Fruit fly (Drosophila melanogaster) whole organism, embryonic: ENCODE data around the gene CG1965.

ENCODE experiments used
- Asciz ChIP-seq: fragments of 200-800 bp; sonication (Bioruptor generic); optimal IDR thresholded peaks from 2 replicates; lab custom pipeline; 2017; ENCODE audit warnings: missing biosample characterization, mild to moderate bottlenecking, missing genetic modification characterization, missing genetic modification reagents
- Blimp-1 ChIP-seq: fragments of 200-800 bp; sonication (Bioruptor generic); optimal IDR thresholded peaks from 3 replicates; lab custom pipeline; 2018; ENCODE audit warnings: missing biosample characterization, missing genetic modification characterization, mild to moderate bottlenecking, moderate library complexity, missing genetic modification reagents
- BtbVII ChIP-seq: fragments of 200-800 bp; sonication (Bioruptor generic); optimal IDR thresholded peaks from 3 replicates; lab custom pipeline; 2017; ENCODE audit warnings: missing biosample characterization, mild to moderate bottlenecking, missing genetic modification characterization
- CG10959 ChIP-seq: fragments of 200-800 bp; sonication (Bioruptor generic); IDR thresholded peaks from 2 replicates; pipeline ENCODE4 v1.3.6; 2022; ENCODE audit warnings: missing biosample characterization, missing genetic modification characterization
- CG11504 ChIP-seq: fragments of 200-800 bp; sonication (Bioruptor generic); optimal IDR thresholded peaks from 3 replicates; lab custom pipeline; 2019; ENCODE audit warnings: missing biosample characterization, mild to moderate bottlenecking, missing genetic modification characterization, moderate library complexity
- CG12219 ChIP-seq: fragments of 200-800 bp; sonication (Bioruptor generic); optimal IDR thresholded peaks from 3 replicates; lab custom pipeline; 2018; ENCODE audit warnings: missing biosample characterization, mild to moderate bottlenecking, missing genetic modification characterization
- CG12942 ChIP-seq: fragments of 200-800 bp; sonication (Bioruptor generic); optimal IDR thresholded peaks from 3 replicates; lab custom pipeline; 2016; ENCODE audit warnings: missing biosample characterization, missing genetic modification characterization
- CG13123 ChIP-seq: fragments of 200-800 bp; sonication (Bioruptor generic); optimal IDR thresholded peaks from 2 replicates; lab custom pipeline; 2016; ENCODE audit warnings: missing biosample characterization, missing genetic modification characterization
- CG13624 ChIP-seq: fragments of 200-800 bp; sonication (Bioruptor generic); optimal IDR thresholded peaks from 2 replicates; lab custom pipeline; 2016; ENCODE audit warnings: missing biosample characterization, missing genetic modification characterization
- CG14860 ChIP-seq: fragments of 200-800 bp; sonication (Bioruptor generic); IDR thresholded peaks from 3 replicates; pipeline ENCODE4 v1.3.6; 2022; ENCODE audit warnings: missing biosample characterization, missing genetic modification characterization; ENCODE audit not compliant: partially characterized antibody
- CG15479 ChIP-seq: fragments of 200-800 bp; sonication (Bioruptor generic); optimal IDR thresholded peaks from 3 replicates; lab custom pipeline; 2019; ENCODE audit warnings: missing biosample characterization, mild to moderate bottlenecking, missing genetic modification characterization, moderate library complexity
- CG16863 ChIP-seq: fragments of 200-800 bp; sonication (Bioruptor generic); optimal IDR thresholded peaks from 3 replicates; lab custom pipeline; 2016; ENCODE audit warnings: missing biosample characterization, missing genetic modification characterization
- CG1832 ChIP-seq: fragments of 200-800 bp; sonication (Bioruptor generic); optimal IDR thresholded peaks from 2 replicates; lab custom pipeline; 2017; ENCODE audit warnings: missing biosample characterization, mild to moderate bottlenecking, missing genetic modification characterization, inconsistent platforms
- CG18599 ChIP-seq: fragments of 200-800 bp; sonication (Bioruptor generic); optimal IDR thresholded peaks from 3 replicates; lab custom pipeline; 2017; ENCODE audit warnings: missing biosample characterization, missing genetic modification characterization, mild to moderate bottlenecking, moderate library complexity, missing genetic modification reagents
- CG18764 ChIP-seq: fragments of 200-800 bp; sonication (Bioruptor generic); optimal IDR thresholded peaks from 3 replicates; lab custom pipeline; 2016; ENCODE audit warnings: missing biosample characterization, missing genetic modification characterization
- CG2116 ChIP-seq: fragments of 200-800 bp; sonication (Bioruptor generic); optimal IDR thresholded peaks from 3 replicates; lab custom pipeline; 2018; ENCODE audit warnings: missing biosample characterization, mild to moderate bottlenecking, missing genetic modification characterization
- CG3838 ChIP-seq: fragments of 200-800 bp; sonication (Bioruptor generic); optimal IDR thresholded peaks from 3 replicates; lab custom pipeline; 2016; ENCODE audit warnings: missing biosample characterization, missing genetic modification characterization
- CG4424 ChIP-seq: fragments of 200-800 bp; sonication (Bioruptor generic); optimal IDR thresholded peaks from 3 replicates; lab custom pipeline; 2016; ENCODE audit warnings: missing biosample characterization, missing genetic modification characterization
- CG6683 ChIP-seq: fragments of 200-800 bp; sonication (Bioruptor generic); optimal IDR thresholded peaks from 2 replicates; lab custom pipeline; 2017; ENCODE audit warnings: missing biosample characterization, mild to moderate bottlenecking, missing genetic modification characterization, missing genetic modification reagents
- CG6689 ChIP-seq: fragments of 200-800 bp; sonication (Bioruptor generic); IDR thresholded peaks from 2 replicates; pipeline ENCODE4 v1.3.6; 2022; ENCODE audit warnings: missing biosample characterization, missing genetic modification characterization
- CG6813 ChIP-seq: fragments of 200-800 bp; sonication (Bioruptor generic); optimal IDR thresholded peaks from 2 replicates; lab custom pipeline; 2017; ENCODE audit warnings: missing biosample characterization, missing genetic modification characterization, mild to moderate bottlenecking, moderate library complexity, missing genetic modification reagents
- CG7987 ChIP-seq: fragments of 200-800 bp; sonication (Bioruptor generic); optimal IDR thresholded peaks from 2 replicates; lab custom pipeline; 2018; ENCODE audit warnings: missing biosample characterization, mild to moderate bottlenecking, missing genetic modification characterization, moderate library complexity
- CG8089 ChIP-seq: fragments of 200-800 bp; sonication (Bioruptor generic); optimal IDR thresholded peaks from 3 replicates; lab custom pipeline; 2016; ENCODE audit warnings: missing biosample characterization, missing genetic modification characterization
- CG8290 ChIP-seq, 3 experiments: fragments of 200-800 bp; sonication (Bioruptor generic); optimal IDR thresholded peaks; 2 replicates each; lab custom pipeline; 2016 to 2019; ENCODE audit warnings: missing biosample characterization in 3 of 3, missing genetic modification characterization in 3 of 3, mild to moderate bottlenecking in 2 of 3, moderate library complexity in 1 of 3
- CG8924 ChIP-seq: fragments of 200-800 bp; optimal IDR thresholded peaks from 3 replicates; lab custom pipeline; 2019; ENCODE audit warnings: missing biosample characterization, mild to moderate bottlenecking, missing genetic modification characterization, moderate library complexity
- D19A ChIP-seq: fragments of 200-800 bp; optimal IDR thresholded peaks from 3 replicates; lab custom pipeline; 2019; ENCODE audit warnings: missing biosample characterization, mild to moderate bottlenecking, missing genetic modification characterization, moderate library complexity
- GATAe ChIP-seq: fragments of 200-800 bp; sonication (Bioruptor generic); conservative IDR thresholded peaks from 2 replicates; pipeline ENCODE4 v1.3.6; 2022; ENCODE audit warnings: missing biosample characterization, missing genetic modification characterization
- Hr39 ChIP-seq: fragments of >200 bp; optimal IDR thresholded peaks from 2 replicates; lab custom pipeline; 2017
- Kr ChIP-seq: fragments of 200-800 bp; sonication (Bioruptor generic); optimal IDR thresholded peaks from 2 replicates; lab custom pipeline; 2017; ENCODE audit warnings: missing biosample characterization, mild to moderate bottlenecking, missing genetic modification characterization
- NC2β ChIP-seq: fragments of 200-800 bp; sonication (Bioruptor generic); optimal IDR thresholded peaks from 2 replicates; lab custom pipeline; 2016; ENCODE audit warnings: missing biosample characterization, missing genetic modification characterization
- Pdp1 ChIP-seq, 2 experiments: fragments of 200-800 bp; sonication (Bioruptor generic); optimal IDR thresholded peaks; 3 replicates each; lab custom pipeline; 2016; ENCODE audit warnings: missing biosample characterization in 2 of 2, missing genetic modification characterization in 2 of 2, mild to moderate bottlenecking in 1 of 2, moderate library complexity in 1 of 2
- Rx ChIP-seq: fragments of 200-800 bp; sonication (Bioruptor generic); IDR thresholded peaks from 2 replicates; pipeline ENCODE4 v1.3.6; 2022; ENCODE audit warnings: missing biosample characterization, missing genetic modification characterization
- Sin3A ChIP-seq: fragments of >200 bp; optimal IDR thresholded peaks from 2 replicates; lab custom pipeline; 2018
- Trl ChIP-seq, 3 experiments: fragments of >200 bp in 2 of 3; fragments of 200-800 bp in 1 of 3; sonication (Bioruptor generic) in 1 of 3; optimal IDR thresholded peaks; 2 replicates in 1 of 3; 3 replicates in 2 of 3; lab custom pipeline; 2016 to 2017; ENCODE audit warnings: missing biosample characterization in 1 of 3, missing genetic modification characterization in 1 of 3
- ac ChIP-seq: fragments of 200-800 bp; sonication (Bioruptor generic); optimal IDR thresholded peaks from 3 replicates; lab custom pipeline; 2017; ENCODE audit warnings: missing biosample characterization, mild to moderate bottlenecking, missing genetic modification characterization
- ap ChIP-seq: fragments of 200-800 bp; sonication (Bioruptor generic); IDR thresholded peaks from 2 replicates; pipeline ENCODE4 v1.3.6; 2022; ENCODE audit warnings: missing biosample characterization, missing genetic modification characterization
- cad ChIP-seq: fragments of >200 bp; optimal IDR thresholded peaks from 2 replicates; lab custom pipeline; 2017; ENCODE audit warnings: missing biosample characterization, missing genetic modification characterization
- chn ChIP-seq: fragments of 200-800 bp; sonication (Bioruptor generic); optimal IDR thresholded peaks from 2 replicates; lab custom pipeline; 2016; ENCODE audit warnings: missing biosample characterization, missing genetic modification characterization
- crol ChIP-seq: fragments of 200-800 bp; sonication (Bioruptor generic); IDR thresholded peaks from 2 replicates; pipeline ENCODE4 v1.3.6; 2022; ENCODE audit warnings: missing biosample characterization, missing genetic modification characterization
- eyg ChIP-seq: fragments of 200-800 bp; sonication (Bioruptor generic); optimal IDR thresholded peaks from 3 replicates; lab custom pipeline; 2016; ENCODE audit warnings: missing biosample characterization, missing genetic modification characterization
- nom ChIP-seq: fragments of 200-800 bp; sonication (Bioruptor generic); optimal IDR thresholded peaks from 2 replicates; lab custom pipeline; 2017; ENCODE audit warnings: missing biosample characterization, missing genetic modification characterization, mild to moderate bottlenecking, moderate library complexity, missing genetic modification reagents
- onecut ChIP-seq: fragments of 200-800 bp; sonication (Bioruptor generic); IDR thresholded peaks from 2 replicates; pipeline ENCODE4 v1.3.6; 2022; ENCODE audit warnings: missing biosample characterization, missing genetic modification characterization
- peb ChIP-seq: fragments of 200-800 bp; sonication (Bioruptor generic); IDR thresholded peaks from 2 replicates; pipeline ENCODE4 v1.3.6; 2022; ENCODE audit warnings: missing biosample characterization, missing genetic modification characterization
- psq ChIP-seq: fragments of 200-800 bp; sonication (Bioruptor generic); optimal IDR thresholded peaks from 2 replicates; lab custom pipeline; 2017; ENCODE audit warnings: missing biosample characterization, missing genetic modification characterization
- seq ChIP-seq: fragments of 200-800 bp; sonication (Bioruptor generic); IDR thresholded peaks from 2 replicates; pipeline ENCODE4 v1.3.6; 2022; ENCODE audit warnings: missing biosample characterization, missing genetic modification characterization
- sqz ChIP-seq: fragments of 200-800 bp; sonication (Bioruptor generic); optimal IDR thresholded peaks from 3 replicates; lab custom pipeline; 2018; ENCODE audit warnings: missing biosample characterization, mild to moderate bottlenecking, missing genetic modification characterization
- trem ChIP-seq: fragments of 200-800 bp; optimal IDR thresholded peaks from 3 replicates; lab custom pipeline; 2019; ENCODE audit warnings: missing biosample characterization, mild to moderate bottlenecking, missing genetic modification characterization, moderate library complexity
- twi ChIP-seq: fragments of 200-800 bp; optimal IDR thresholded peaks from 2 replicates; lab custom pipeline; 2019; ENCODE audit warnings: missing biosample characterization, mild to moderate bottlenecking, missing genetic modification characterization, moderate library complexity
- vfl ChIP-seq: fragments of 200-800 bp; sonication (Bioruptor generic); optimal IDR thresholded peaks from 2 replicates; lab custom pipeline; 2016; ENCODE audit warnings: missing biosample characterization, missing genetic modification characterization
- vvl ChIP-seq: fragments of 200-800 bp; sonication (Bioruptor generic); IDR thresholded peaks from 2 replicates; pipeline ENCODE4 v1.3.6; 2022; ENCODE audit warnings: missing biosample characterization, missing genetic modification characterization
- yki ChIP-seq: fragments of >200 bp; optimal IDR thresholded peaks from 3 replicates; lab custom pipeline; 2018

CG1965 gene

DNA sequence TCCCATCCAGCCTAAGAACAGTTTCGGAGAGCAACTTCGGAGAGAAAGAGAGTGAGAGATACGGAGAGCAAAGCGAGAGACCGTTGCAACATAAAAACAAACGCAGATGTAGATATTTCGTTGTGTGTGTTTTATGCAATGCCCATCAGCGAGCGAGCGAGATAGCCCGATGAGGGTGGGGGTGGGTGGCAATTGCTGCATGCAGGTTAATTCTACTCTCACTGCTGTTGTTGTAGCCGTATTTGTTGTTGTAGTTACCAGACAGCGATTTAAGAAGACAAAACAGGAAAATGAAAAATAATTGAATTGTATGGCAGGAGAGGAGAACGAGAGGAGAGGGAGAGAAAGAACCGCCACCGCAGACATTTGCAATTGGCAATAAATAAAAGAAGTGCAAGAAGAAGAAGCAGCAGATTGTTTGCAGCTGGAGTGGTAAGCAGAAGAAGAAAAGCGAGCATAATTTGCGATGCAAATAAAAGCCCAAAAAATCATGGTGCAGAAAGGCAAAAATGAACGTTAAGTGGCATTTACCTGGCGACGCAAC is 42.6 kb downstream of the CG1965 start:
- TF ChIP-seq CG2116 (no peak), ap (GFP tag; lab: Robert Waterston, UW) (no peak), chn (GFP tag; lab: Kevin White, UChicago) (peak; percentile 62), psq (GFP tag; lab: Kevin White, UChicago) (no peak), nom (peak; percentile 57), CG13624 (GFP tag; lab: Kevin White, UChicago) (no peak), Trl (optimal IDR thresholded peaks at IDR 0.05; lab: Kevin White, UChicago) (peak; percentile 81 to 96), Trl (GFP tag; optimal IDR thresholded peaks at IDR 0.05; lab: Kevin White, UChicago) (no peak), cad (GFP tag; lab: Kevin White, UChicago) (peak; percentile 68), sqz (GFP tag; lab: Kevin White, UChicago) (peak; percentile 25), CG12219 (no peak), peb (GFP tag; lab: Robert Waterston, UW) (no peak), CG6813 (no peak), CG1832 (GFP tag; lab: Kevin White, UChicago) (peak; percentile 49), Pdp1 (GFP tag; optimal IDR thresholded peaks at IDR 0.05; lab: Kevin White, UChicago) (peak in 1 of 2 experiments; percentile 92), CG12942 (GFP tag; lab: Kevin White, UChicago) (no peak), crol (peak; percentile 12; the same call in 1 of the 2 replicates), CG8290 (GFP tag; optimal IDR thresholded peaks at IDR 0.05; lab: Kevin White, UChicago) (no peak), CG8290 (tag; optimal IDR thresholded peaks at IDR 0.05; lab: Kevin White, UChicago) (no peak), twi (tag; lab: Kevin White, UChicago) (no peak), CG11504 (tag; lab: Kevin White, UChicago) (peak; percentile 25), CG18599 (no peak), CG14860 (GFP tag; lab: Robert Waterston, UW) (no peak), CG18764 (GFP tag; lab: Kevin White, UChicago) (no peak), CG7987 (GFP tag; lab: Kevin White, UChicago) (no peak), Kr (GFP tag; lab: Kevin White, UChicago) (peak; percentile 31), Rx (GFP tag; lab: Robert Waterston, UW) (no peak), Blimp-1 (GFP tag; lab: Kevin White, UChicago) (no peak), Hr39 (lab: Kevin White, UChicago) (no peak), onecut (no peak), D19A (tag; lab: Kevin White, UChicago) (no peak), CG4424 (GFP tag; lab: Kevin White, UChicago) (no peak), vfl (GFP tag; lab: Kevin White, UChicago) (no peak), CG15479 (GFP tag; lab: Kevin White, UChicago) (peak; percentile 95), CG8089 (no peak), NC2β (no peak), GATAe (GFP tag; lab: Robert Waterston, UW) (no peak), CG8924 (tag; lab: Kevin White, UChicago) (peak; percentile 14), eyg (GFP tag; lab: Kevin White, UChicago) (no peak), Asciz (GFP tag; lab: Kevin White, UChicago) (no peak), trem (no peak), seq (GFP tag; lab: Robert Waterston, UW) (0 out of 2 replicates have a peak, but pooled peaks have one; percentile 12), vvl (no peak), CG10959 (GFP tag; lab: Robert Waterston, UW) (no peak), Sin3A (lab: Kevin White, UChicago) (no peak), BtbVII (no peak), CG13123 (no peak), CG6689 (no peak), ac (GFP tag; lab: Kevin White, UChicago) (peak; percentile 19), CG6683 (GFP tag; lab: Kevin White, UChicago) (no peak), CG3838 (GFP tag; lab: Kevin White, UChicago) (no peak), CG16863 (GFP tag; lab: Kevin White, UChicago) (no peak), yki (peak; percentile 71)
